Worm (Caenorhabditis elegans) whole organism, L3 larva: Measurements from ENCODE around the gene T15B7.8.

Source experiments
- nhr-77 ChIP-seq: fragments of 150-350 bp; optimal IDR thresholded peaks from 2 replicates; lab custom pipeline; 2014; ENCODE audit warnings: missing biosample characterization, missing genetic modification characterization
- sea-2 ChIP-seq: fragments of 150-350 bp; sonication (generic microtip); optimal IDR thresholded peaks from 4 replicates; lab custom pipeline; 2014; ENCODE audit warnings: missing biosample characterization, missing genetic modification reagents, missing genetic modification characterization

- TF ChIP-seq sea-2 (no peak), nhr-77 (no peak)
Observed at ce11 chrV:6838599-6838998, 17.0 kb downstream of the T15B7.8 start, which contains the start of gene T15B7.15.
